Worm (Caenorhabditis elegans): Measurements from ENCODE around the gene K07H8.8.

The K07H8.8 gene

ce11 chrIV:8268024-8268423 lies at the start of gene K07H8.8, which contains the start of gene K07H8.5:
K07H8.8 (minus strand) TSS chrIV:8268412.
K07H8.5 (plus strand) TSS chrIV:8268324.
- no peak for TF ChIP-seq T22C8.4 (GFP tag; IDR thresholded peaks at IDR 0.05)
- no peak for TF ChIP-seq med-1 (GFP tag; optimal IDR thresholded peaks at IDR 0.05; ENCODE audit: insufficient read depth)
- TF ChIP-seq ref-1 (GFP tag; conservative IDR thresholded peaks at IDR 0.05) = no peak
- TF ChIP-seq cog-1 (tag; optimal IDR thresholded peaks at IDR 0.05) = no peak
- TF ChIP-seq klf-2 (GFP tag; conservative IDR thresholded peaks at IDR 0.05) = no peak

ce11 chrIV:8317800-8318199 lies 49.6 kb upstream of the K07H8.8 start:
- TF ChIP-seq tab-1 (GFP tag; IDR thresholded peaks at IDR 0.05) (no peak), ztf-29 (GFP tag; IDR thresholded peaks at IDR 0.05) (no peak)

- TF ChIP-seq flt-1 (GFP tag; IDR thresholded peaks at IDR 0.05) (no peak), med-1 (GFP tag; optimal IDR thresholded peaks at IDR 0.05; ENCODE audit: insufficient read depth) (no peak), klf-2 (GFP tag; conservative IDR thresholded peaks at IDR 0.05) (no peak), ref-1 (GFP tag; conservative IDR thresholded peaks at IDR 0.05) (no peak), tab-1 (GFP tag; IDR thresholded peaks at IDR 0.05) (no peak), cog-1 (tag; optimal IDR thresholded peaks at IDR 0.05) (no peak)
Measured at ce11 chrIV:8312846-8313245, 44.6 kb upstream of the K07H8.8 start, which contains the start of gene F35H10.10. F35H10.10 (minus strand) TSS chrIV:8312946.

- TF ChIP-seq med-1 (GFP tag; optimal IDR thresholded peaks at IDR 0.05; ENCODE audit: insufficient read depth) (no peak), flt-1 (GFP tag; IDR thresholded peaks at IDR 0.05) (no peak), ztf-23 (GFP tag; IDR thresholded peaks at IDR 0.05) (no peak), tab-1 (GFP tag; IDR thresholded peaks at IDR 0.05) (no peak)
Measured at ce11 chrIV:8312105-8312504, 43.9 kb upstream of the K07H8.8 start.

DNA sequence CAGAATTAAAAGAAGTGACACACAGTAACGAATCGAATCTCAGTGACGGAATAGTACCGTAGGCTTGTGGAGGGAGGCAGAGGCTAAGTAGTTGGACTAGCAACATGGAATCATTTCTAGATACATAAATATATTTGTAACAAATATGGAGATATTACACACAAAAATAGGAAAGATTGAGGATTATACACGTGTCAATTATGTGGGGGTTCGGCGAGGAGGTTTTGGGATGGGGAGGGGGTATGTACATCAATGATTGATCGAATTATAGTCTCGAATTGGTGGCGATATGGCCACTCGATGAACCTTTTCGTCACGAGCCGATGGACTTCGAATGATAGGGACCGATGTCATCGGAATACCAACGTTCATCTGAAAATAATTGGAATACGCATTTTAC lies 39.2 kb upstream of the K07H8.8 start:
- no peak for TF ChIP-seq med-1 (GFP tag; optimal IDR thresholded peaks at IDR 0.05; ENCODE audit: insufficient read depth)
- TF ChIP-seq klf-2 (GFP tag; conservative IDR thresholded peaks at IDR 0.05) = no peak
- TF ChIP-seq ref-1 (GFP tag; conservative IDR thresholded peaks at IDR 0.05) = no peak
- no peak for TF ChIP-seq T22C8.4 (GFP tag; IDR thresholded peaks at IDR 0.05)
- TF ChIP-seq tab-1 (GFP tag; IDR thresholded peaks at IDR 0.05) = no peak
- TF ChIP-seq ztf-23 (GFP tag; IDR thresholded peaks at IDR 0.05) = no peak
- no peak for TF ChIP-seq cog-1 (tag; optimal IDR thresholded peaks at IDR 0.05)
- no peak for TF ChIP-seq flt-1 (GFP tag; IDR thresholded peaks at IDR 0.05)

ce11 chrIV:8303668-8304067 lies 35.5 kb upstream of the K07H8.8 start, which contains the start of gene vha-5:
vha-5 (plus strand) TSS chrIV:8303968.
- no peak for TF ChIP-seq ztf-29 (GFP tag; IDR thresholded peaks at IDR 0.05)
- TF ChIP-seq T22C8.4 (GFP tag; IDR thresholded peaks at IDR 0.05) = no peak
- TF ChIP-seq ref-1 (GFP tag; conservative IDR thresholded peaks at IDR 0.05) = no peak
- TF ChIP-seq tab-1 (GFP tag; IDR thresholded peaks at IDR 0.05) = no peak
- no peak for TF ChIP-seq med-1 (GFP tag; optimal IDR thresholded peaks at IDR 0.05; ENCODE audit: insufficient read depth)
- no peak for TF ChIP-seq ztf-23 (GFP tag; IDR thresholded peaks at IDR 0.05)
- no peak for TF ChIP-seq cog-1 (tag; optimal IDR thresholded peaks at IDR 0.05)
- TF ChIP-seq flt-1 (GFP tag; IDR thresholded peaks at IDR 0.05) = no peak
- no peak for TF ChIP-seq klf-2 (GFP tag; conservative IDR thresholded peaks at IDR 0.05)

- TF ChIP-seq tab-1 (GFP tag; IDR thresholded peaks at IDR 0.05) (no peak), flt-1 (GFP tag; IDR thresholded peaks at IDR 0.05) (no peak), cog-1 (tag; optimal IDR thresholded peaks at IDR 0.05) (no peak), ref-1 (GFP tag; conservative IDR thresholded peaks at IDR 0.05) (no peak), ztf-23 (GFP tag; IDR thresholded peaks at IDR 0.05) (no peak), T22C8.4 (GFP tag; IDR thresholded peaks at IDR 0.05) (no peak), med-1 (GFP tag; optimal IDR thresholded peaks at IDR 0.05; ENCODE audit: insufficient read depth) (no peak), klf-2 (GFP tag; conservative IDR thresholded peaks at IDR 0.05) (no peak), ztf-29 (GFP tag; IDR thresholded peaks at IDR 0.05) (no peak)
Measured at ce11 chrIV:8302648-8303161, 34.5 kb upstream of the K07H8.8 start.

- TF ChIP-seq ztf-29 (GFP tag; IDR thresholded peaks at IDR 0.05) (no peak), klf-2 (GFP tag; conservative IDR thresholded peaks at IDR 0.05) (no peak), T22C8.4 (GFP tag; IDR thresholded peaks at IDR 0.05) (no peak), ref-1 (GFP tag; conservative IDR thresholded peaks at IDR 0.05) (no peak), cog-1 (tag; optimal IDR thresholded peaks at IDR 0.05) (no peak), ztf-23 (GFP tag; IDR thresholded peaks at IDR 0.05) (no peak), med-1 (GFP tag; optimal IDR thresholded peaks at IDR 0.05; ENCODE audit: insufficient read depth) (no peak), tab-1 (GFP tag; IDR thresholded peaks at IDR 0.05) (no peak), flt-1 (GFP tag; IDR thresholded peaks at IDR 0.05) (no peak)
Measured at ce11 chrIV:8301925-8302324, 33.7 kb upstream of the K07H8.8 start.

DNA sequence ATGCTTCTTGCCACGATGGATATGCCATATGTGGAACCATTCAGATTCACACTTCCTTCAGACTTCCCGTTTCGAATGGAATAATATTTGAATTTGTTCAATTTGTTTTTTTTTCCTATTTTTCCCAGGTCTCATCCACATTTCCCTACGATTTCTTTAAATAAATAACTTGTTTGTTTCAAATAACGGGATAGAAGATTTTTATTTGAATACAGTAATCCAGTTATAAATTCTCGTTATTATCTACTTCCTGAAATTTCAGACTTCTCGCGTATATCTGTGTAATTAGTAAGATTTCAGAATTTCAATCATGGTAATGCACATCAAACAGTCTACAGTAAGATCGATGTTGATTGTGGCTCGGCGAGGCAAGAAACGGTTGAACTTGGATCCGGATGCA lies 32.3 kb upstream of the K07H8.8 start, which contains the start of gene F35H10.5:
Gene F35H10.5, plus strand, starts transcription at position 301 of the 400 bp plus-strand sequence.
- TF ChIP-seq med-1 (GFP tag; optimal IDR thresholded peaks at IDR 0.05; ENCODE audit: insufficient read depth) = no peak
- no peak for TF ChIP-seq klf-2 (GFP tag; conservative IDR thresholded peaks at IDR 0.05)
- no peak for TF ChIP-seq tab-1 (GFP tag; IDR thresholded peaks at IDR 0.05)
- no peak for TF ChIP-seq T22C8.4 (GFP tag; IDR thresholded peaks at IDR 0.05)
- TF ChIP-seq ref-1 (GFP tag; conservative IDR thresholded peaks at IDR 0.05) = no peak
- no peak for TF ChIP-seq ztf-29 (GFP tag; IDR thresholded peaks at IDR 0.05)
- no peak for TF ChIP-seq flt-1 (GFP tag; IDR thresholded peaks at IDR 0.05)
- TF ChIP-seq cog-1 (tag; optimal IDR thresholded peaks at IDR 0.05) = no peak
- TF ChIP-seq ztf-23 (GFP tag; IDR thresholded peaks at IDR 0.05) = no peak

- TF ChIP-seq ref-1 (GFP tag; conservative IDR thresholded peaks at IDR 0.05) (no peak), tab-1 (GFP tag; IDR thresholded peaks at IDR 0.05) (no peak), ztf-29 (GFP tag; IDR thresholded peaks at IDR 0.05) (no peak), T22C8.4 (GFP tag; IDR thresholded peaks at IDR 0.05) (no peak), med-1 (GFP tag; optimal IDR thresholded peaks at IDR 0.05; ENCODE audit: insufficient read depth) (no peak), ztf-23 (GFP tag; IDR thresholded peaks at IDR 0.05) (no peak), klf-2 (GFP tag; conservative IDR thresholded peaks at IDR 0.05) (no peak), flt-1 (GFP tag; IDR thresholded peaks at IDR 0.05) (no peak), cog-1 (tag; optimal IDR thresholded peaks at IDR 0.05) (no peak)
Measured at ce11 chrIV:8299636-8300035, 31.4 kb upstream of the K07H8.8 start, which contains the start of gene F35H10.6. F35H10.6 (plus strand) TSS chrIV:8299936.
